Worm (Caenorhabditis elegans): ENCODE measurements around the gene Y71H2AM.12.

Y71H2AM.12 gene

DNA sequence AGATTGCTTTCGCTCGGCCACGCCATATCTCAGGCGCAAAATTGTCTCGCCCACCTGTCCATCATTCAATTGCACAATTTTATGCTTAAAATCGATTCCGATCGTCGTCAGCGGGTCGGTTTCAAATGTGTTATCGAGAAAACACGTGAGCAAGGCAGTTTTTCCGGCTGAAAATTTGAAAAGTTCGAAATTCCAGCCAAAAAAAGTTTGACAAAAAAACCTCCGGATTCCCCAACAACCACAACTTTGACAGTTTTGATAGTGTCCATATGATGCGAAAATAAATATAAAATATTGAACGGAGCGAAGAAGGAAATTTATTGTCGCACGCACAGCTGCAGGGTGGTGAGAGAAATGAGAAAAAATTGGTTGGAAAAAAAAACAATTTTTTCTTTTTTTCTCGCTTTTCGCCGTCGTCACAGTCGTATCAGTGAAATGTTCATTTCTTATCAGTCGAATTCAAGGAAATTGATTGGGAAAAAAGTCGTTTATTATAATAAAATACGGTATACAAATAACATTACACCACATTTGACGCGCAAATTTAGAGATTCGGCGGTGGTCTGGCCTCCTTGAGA, at the start of gene Y71H2AM.12:
Y71H2AM.12 (minus strand) TSS at position 486 of the 578 bp plus-strand sequence.
- TF ChIP-seq bed-2 (GFP tag; IDR thresholded peaks at IDR 0.05) (no peak), ztf-3 (GFP tag; optimal IDR thresholded peaks at IDR 0.05) (no peak), pbrm-1 (GFP tag; IDR thresholded peaks at IDR 0.05) (no peak), efl-1 (GFP tag; optimal IDR thresholded peaks at IDR 0.05) (no peak), nhr-80 (tag; optimal IDR thresholded peaks at IDR 0.05) (peak; percentile 88), pha-4 (tag; optimal IDR thresholded peaks at IDR 0.05) (no peak), Y95B8A.8 (GFP tag; IDR thresholded peaks at IDR 0.05) (no peak), nhr-120 (GFP tag; IDR thresholded peaks at IDR 0.05) (no peak), unc-62 (GFP tag; optimal IDR thresholded peaks at IDR 0.05) (no peak), ets-4 (GFP tag; optimal IDR thresholded peaks at IDR 0.05) (peak; percentile 43), tbp1 (GFP tag; optimal IDR thresholded peaks at IDR 0.05) (no peak), let-607 (tag; optimal IDR thresholded peaks at IDR 0.05) (peak in 1 of 2 experiments; percentile 44), rec-8 (tag; optimal IDR thresholded peaks at IDR 0.05) (no peak), B0261.1 (tag; optimal IDR thresholded peaks at IDR 0.05) (no peak), die-1 (tag; optimal IDR thresholded peaks at IDR 0.05) (no peak), hrde-1 (tag; optimal IDR thresholded peaks at IDR 0.05; ENCODE audit: borderline replicate concordance) (no peak), dox-1 (GFP tag; IDR thresholded peaks at IDR 0.05) (peak; percentile 39), cebp-1 (GFP tag; IDR thresholded peaks at IDR 0.05) (no peak), cebp-1 (tag; optimal IDR thresholded peaks at IDR 0.05) (peak; percentile 38), egrh-3 (GFP tag; IDR thresholded peaks at IDR 0.05) (no peak), hlh-26 (GFP tag; conservative IDR thresholded peaks at IDR 0.05) (no peak), madf-3 (GFP tag; IDR thresholded peaks at IDR 0.05) (no peak), egl-18 (GFP tag; IDR thresholded peaks at IDR 0.05) (no peak), F37B4.10 (GFP tag; IDR thresholded peaks at IDR 0.05) (no peak), attf-3 (GFP tag; conservative IDR thresholded peaks at IDR 0.05) (no peak), F57C9.4 (tag; optimal IDR thresholded peaks at IDR 0.05) (no peak), rpc-1 (optimal IDR thresholded peaks at IDR 0.05) (no peak), rpc-1 (tag; optimal IDR thresholded peaks at IDR 0.05) (no peak), ama-1 (optimal IDR thresholded peaks at IDR 0.05) (no peak), ama-1 (GFP tag; optimal IDR thresholded peaks at IDR 0.05) (no peak), madf-6 (GFP tag; IDR thresholded peaks at IDR 0.05) (no peak), lin-26 (GFP tag; IDR thresholded peaks at IDR 0.05) (no peak), snpc-1.3 (tag; optimal IDR thresholded peaks at IDR 0.05; ENCODE audit: insufficient read depth) (no peak), hlh-12 (tag; optimal IDR thresholded peaks at IDR 0.05) (no peak), B0035.1 (tag; optimal IDR thresholded peaks at IDR 0.05) (no peak), B0336.3 (GFP tag; IDR thresholded peaks at IDR 0.05) (0 out of 2 replicates have a peak, but pooled peaks have one; percentile 38), attf-6 (GFP tag; IDR thresholded peaks at IDR 0.05) (no peak), T07F8.4 (tag; optimal IDR thresholded peaks at IDR 0.05) (no peak), unc-130 (GFP tag; optimal IDR thresholded peaks at IDR 0.05) (no peak), lag-1 (GFP tag; IDR thresholded peaks at IDR 0.05) (no peak), F55B11.4 (tag; optimal IDR thresholded peaks at IDR 0.05; ENCODE audit: borderline replicate concordance, insufficient read depth) (no peak), nhr-90 (tag; optimal IDR thresholded peaks at IDR 0.05) (peak; percentile 20), rcor-1 (GFP tag; IDR thresholded peaks at IDR 0.05) (no peak), zfh-2 (GFP tag; conservative IDR thresholded peaks at IDR 0.05) (no peak), mcd-1 (GFP tag; IDR thresholded peaks at IDR 0.05) (no peak), somi-1 (GFP tag; optimal IDR thresholded peaks at IDR 0.05) (no peak), nfya-2 (GFP tag; IDR thresholded peaks at IDR 0.05) (no peak), ceh-40 (GFP tag; IDR thresholded peaks at IDR 0.05) (no peak), hmg-1.2 (GFP tag; IDR thresholded peaks at IDR 0.05) (no peak), dpl-1 (GFP tag; optimal IDR thresholded peaks at IDR 0.05) (no peak)

Data from whole organism, young adult.